Fruit fly (Drosophila melanogaster): ENCODE measurements around the gene CG14777.

The CG14777 gene

DNA sequence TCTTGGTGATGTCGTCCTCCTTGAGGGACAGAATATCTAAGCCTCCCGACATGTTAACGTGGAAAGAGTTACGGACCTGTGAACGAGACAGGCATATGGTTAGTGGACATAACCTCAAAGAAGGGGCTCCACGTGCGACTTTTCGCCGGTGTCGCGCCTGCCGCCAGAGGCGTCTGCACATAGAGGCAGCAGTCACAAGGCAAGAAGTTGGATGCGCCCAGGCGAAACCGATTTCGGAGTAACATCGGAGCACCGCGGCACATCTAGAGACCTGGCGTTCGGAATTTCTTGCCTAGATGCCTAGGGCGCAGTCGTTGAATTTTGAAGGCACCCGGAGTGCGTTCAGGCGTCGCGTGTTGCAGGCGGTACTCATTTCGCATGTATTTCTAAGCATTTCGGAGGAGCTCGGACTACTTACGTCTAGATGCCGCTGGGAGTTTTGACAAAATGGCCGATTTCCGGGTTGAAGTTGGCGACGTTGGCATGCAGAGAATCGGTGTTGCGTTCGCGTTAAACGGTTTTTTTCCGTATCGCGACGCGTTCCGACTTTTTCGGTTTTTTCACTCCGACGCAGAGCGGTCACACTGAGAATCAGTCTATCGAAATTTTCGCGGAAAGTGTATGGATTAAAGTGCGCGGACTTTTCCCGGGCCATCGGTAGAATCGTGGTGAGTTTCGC is 17.0 kb downstream of the CG14777 start, which contains the start of the genes sta and inc (continued):
- no peak for TF ChIP-seq CG3065 (GFP tag; optimal IDR thresholded peaks at IDR 0.05)
- TF ChIP-seq PHDP (tag; optimal IDR thresholded peaks at IDR 0.05), result peak; percentile 79
- TF ChIP-seq bowl (GFP tag; IDR thresholded peaks at IDR 0.05), result peak; percentile 55; the same call in 1 of the 2 replicates
- TF ChIP-seq slou (GFP tag; optimal IDR thresholded peaks at IDR 0.05), result peak; percentile 17
- peak; percentile 40; the same call in 1 of the 2 replicates for TF ChIP-seq CG10321 (GFP tag; IDR thresholded peaks at IDR 0.05)
- no peak for TF ChIP-seq Ravus (GFP tag; IDR thresholded peaks at IDR 0.05)
- TF ChIP-seq Antp (GFP tag; optimal IDR thresholded peaks at IDR 0.05), result peak; percentile 31
- TF ChIP-seq Adf1 (GFP tag; IDR thresholded peaks at IDR 0.05), result peak; percentile 53
- peak; percentile 58 for TF ChIP-seq CG12391 (tag; optimal IDR thresholded peaks at IDR 0.05)
- TF ChIP-seq gem (tag; optimal IDR thresholded peaks at IDR 0.05), result no peak
- TF ChIP-seq CG11093 (GFP tag; IDR thresholded peaks at IDR 0.05), result no peak
- TF ChIP-seq sr (GFP tag; IDR thresholded peaks at IDR 0.05), result 0 out of 3 replicates have a peak, but pooled peaks have one; percentile 8
- peak; percentile 68 for TF ChIP-seq CG3847 (GFP tag; IDR thresholded peaks at IDR 0.05)
- TF ChIP-seq CG8281 (tag; optimal IDR thresholded peaks at IDR 0.05), result no peak
- peak; percentile 64 for TF ChIP-seq HLH4C (GFP tag; IDR thresholded peaks at IDR 0.05; ENCODE audit: partially characterized antibody)
- TF ChIP-seq prd (optimal IDR thresholded peaks at IDR 0.05), result no peak
- TF ChIP-seq prd (GFP tag; IDR thresholded peaks at IDR 0.05), result 0 out of 3 replicates have a peak, but pooled peaks have one; percentile 40
- peak; percentile 72 for TF ChIP-seq unc-4 (GFP tag; IDR thresholded peaks at IDR 0.05; ENCODE audit: partially characterized antibody)
- no peak for TF ChIP-seq sima (GFP tag; optimal IDR thresholded peaks at IDR 0.05)
- no peak for TF ChIP-seq CG15073 (GFP tag; optimal IDR thresholded peaks at IDR 0.05)
- TF ChIP-seq CG12155 (GFP tag; optimal IDR thresholded peaks at IDR 0.05), result peak; percentile 34
- TF ChIP-seq sc (optimal IDR thresholded peaks at IDR 0.05), result no peak
- peak; percentile 31 for TF ChIP-seq sc (GFP tag; optimal IDR thresholded peaks at IDR 0.05)
- peak; percentile 52 for TF ChIP-seq CG9817 (tag; optimal IDR thresholded peaks at IDR 0.05)
- peak; percentile 22 for TF ChIP-seq salm (tag; optimal IDR thresholded peaks at IDR 0.05)
- TF ChIP-seq CG18619 (GFP tag; optimal IDR thresholded peaks at IDR 0.05), result peak; percentile 73
- no peak for TF ChIP-seq toy (GFP tag; IDR thresholded peaks at IDR 0.05)
- TF ChIP-seq CG31224 (GFP tag; IDR thresholded peaks at IDR 0.05), result peak; percentile 35
- 0 out of 2 replicates have a peak, but pooled peaks have one; percentile 26 for TF ChIP-seq ato (GFP tag; IDR thresholded peaks at IDR 0.05; ENCODE audit: partially characterized antibody)
- TF ChIP-seq hbn (GFP tag; IDR thresholded peaks at IDR 0.05; ENCODE audit: partially characterized antibody), result peak; percentile 57
- no peak for TF ChIP-seq NK7.1 (GFP tag; optimal IDR thresholded peaks at IDR 0.05)
- TF ChIP-seq Poxn (GFP tag; IDR thresholded peaks at IDR 0.05), result no peak
- no peak for TF ChIP-seq Ptx1 (GFP tag; IDR thresholded peaks at IDR 0.05)
- TF ChIP-seq CG4404 (GFP tag; IDR thresholded peaks at IDR 0.05), result no peak
- peak; percentile 87 for TF ChIP-seq HHEX (GFP tag; optimal IDR thresholded peaks at IDR 0.05)
- TF ChIP-seq so (GFP tag; IDR thresholded peaks at IDR 0.05), result peak; percentile 68; the same call in 1 of the 3 replicates
- peak; percentile 65 for TF ChIP-seq Asciz (GFP tag; optimal IDR thresholded peaks at IDR 0.05)
- no peak for TF ChIP-seq fd102C (GFP tag; optimal IDR thresholded peaks at IDR 0.05)
- peak; percentile 34 for TF ChIP-seq CG8290 (GFP tag; optimal IDR thresholded peaks at IDR 0.05)
- peak in 1 of 2 experiments; percentile 91 for TF ChIP-seq CG8290 (tag; optimal IDR thresholded peaks at IDR 0.05)
- no peak for TF ChIP-seq dati (GFP tag; IDR thresholded peaks at IDR 0.05)
- no peak for TF ChIP-seq peb (GFP tag; IDR thresholded peaks at IDR 0.05)
- TF ChIP-seq Hmx (GFP tag; optimal IDR thresholded peaks at IDR 0.05), result no peak
- TF ChIP-seq D (optimal IDR thresholded peaks at IDR 0.05), result no peak
- peak; percentile 46 for TF ChIP-seq D (GFP tag; optimal IDR thresholded peaks at IDR 0.05)
- peak; percentile 57 for TF ChIP-seq Mad (GFP tag; optimal IDR thresholded peaks at IDR 0.05)
- peak; percentile 42 for TF ChIP-seq cwo (GFP tag; optimal IDR thresholded peaks at IDR 0.05)
- TF ChIP-seq CG8388 (GFP tag; optimal IDR thresholded peaks at IDR 0.05), result peak; percentile 55
- peak; percentile 92 for TF ChIP-seq Lhr (GFP tag; optimal IDR thresholded peaks at IDR 0.05)
- TF ChIP-seq zen (tag; optimal IDR thresholded peaks at IDR 0.05), result peak; percentile 31
- peak; percentile 31 for TF ChIP-seq CG3163 (GFP tag; optimal IDR thresholded peaks at IDR 0.05)

Data from whole organism, embryonic.